Worm (Caenorhabditis elegans): ENCODE measurements around the gene paa-1.

The paa-1 gene

ce11 chrIII:5478824-5479368 lies 28.4 kb downstream of the paa-1 start, which contains the start of the genes R02F2.6 and R02F2.5:
Gene R02F2.6, minus strand, starts transcription at chrIII:5478924.
Gene R02F2.5, plus strand, starts transcription at chrIII:5479318.
- TF ChIP-seq med-1 (GFP tag; optimal IDR thresholded peaks at IDR 0.05; ENCODE audit: insufficient read depth) (no peak), flt-1 (GFP tag; IDR thresholded peaks at IDR 0.05) (no peak), tab-1 (GFP tag; IDR thresholded peaks at IDR 0.05) (no peak), klf-2 (GFP tag; conservative IDR thresholded peaks at IDR 0.05) (no peak), cog-1 (tag; optimal IDR thresholded peaks at IDR 0.05) (no peak), ztf-29 (GFP tag; IDR thresholded peaks at IDR 0.05) (no peak), T22C8.4 (GFP tag; IDR thresholded peaks at IDR 0.05) (no peak), ztf-23 (GFP tag; IDR thresholded peaks at IDR 0.05) (no peak), ref-1 (GFP tag; conservative IDR thresholded peaks at IDR 0.05) (no peak)

- no peak for TF ChIP-seq ref-1 (GFP tag; conservative IDR thresholded peaks at IDR 0.05)
- TF ChIP-seq T22C8.4 (GFP tag; IDR thresholded peaks at IDR 0.05): peak; percentile 74
Measured at ce11 chrIII:5479493-5480167, 29.1 kb downstream of the paa-1 start.

- TF ChIP-seq T22C8.4 (GFP tag; IDR thresholded peaks at IDR 0.05): no peak
- TF ChIP-seq ztf-29 (GFP tag; IDR thresholded peaks at IDR 0.05): no peak
- no peak for TF ChIP-seq med-1 (GFP tag; optimal IDR thresholded peaks at IDR 0.05; ENCODE audit: insufficient read depth)
- TF ChIP-seq tab-1 (GFP tag; IDR thresholded peaks at IDR 0.05): no peak
- TF ChIP-seq flt-1 (GFP tag; IDR thresholded peaks at IDR 0.05): no peak
- no peak for TF ChIP-seq ztf-23 (GFP tag; IDR thresholded peaks at IDR 0.05)
- TF ChIP-seq ref-1 (GFP tag; conservative IDR thresholded peaks at IDR 0.05): no peak
- TF ChIP-seq cog-1 (tag; optimal IDR thresholded peaks at IDR 0.05): no peak
- no peak for TF ChIP-seq klf-2 (GFP tag; conservative IDR thresholded peaks at IDR 0.05)
Measured at ce11 chrIII:5483738-5484315, 33.3 kb downstream of the paa-1 start, which contains the start of the genes R02F2.7 and R02F2.4. Gene R02F2.7, minus strand, starts transcription at chrIII:5483773. Gene R02F2.4, plus strand, starts transcription at chrIII:5484289.

ce11 chrIII:5486345-5486744 lies 35.8 kb downstream of the paa-1 start:
- TF ChIP-seq ztf-23 (GFP tag; IDR thresholded peaks at IDR 0.05) (no peak), tab-1 (GFP tag; IDR thresholded peaks at IDR 0.05) (no peak), flt-1 (GFP tag; IDR thresholded peaks at IDR 0.05) (no peak), klf-2 (GFP tag; conservative IDR thresholded peaks at IDR 0.05) (no peak)

ce11 chrIII:5487087-5487603 lies 36.6 kb downstream of the paa-1 start, which contains the start of gene osg-1:
Gene osg-1, plus strand, starts transcription at chrIII:5487553.
- no peak for TF ChIP-seq klf-2 (GFP tag; conservative IDR thresholded peaks at IDR 0.05)
- no peak for TF ChIP-seq T22C8.4 (GFP tag; IDR thresholded peaks at IDR 0.05)
- TF ChIP-seq flt-1 (GFP tag; IDR thresholded peaks at IDR 0.05): no peak
- no peak for TF ChIP-seq med-1 (GFP tag; optimal IDR thresholded peaks at IDR 0.05; ENCODE audit: insufficient read depth)
- no peak for TF ChIP-seq cog-1 (tag; optimal IDR thresholded peaks at IDR 0.05)
- TF ChIP-seq tab-1 (GFP tag; IDR thresholded peaks at IDR 0.05): no peak
- no peak for TF ChIP-seq ztf-23 (GFP tag; IDR thresholded peaks at IDR 0.05)
- TF ChIP-seq ref-1 (GFP tag; conservative IDR thresholded peaks at IDR 0.05): no peak
- TF ChIP-seq ztf-29 (GFP tag; IDR thresholded peaks at IDR 0.05): no peak

- TF ChIP-seq ref-1 (GFP tag; conservative IDR thresholded peaks at IDR 0.05) (no peak), ztf-23 (GFP tag; IDR thresholded peaks at IDR 0.05) (no peak), flt-1 (GFP tag; IDR thresholded peaks at IDR 0.05) (no peak), med-1 (GFP tag; optimal IDR thresholded peaks at IDR 0.05; ENCODE audit: insufficient read depth) (no peak), cog-1 (tag; optimal IDR thresholded peaks at IDR 0.05) (no peak), tab-1 (GFP tag; IDR thresholded peaks at IDR 0.05) (no peak), T22C8.4 (GFP tag; IDR thresholded peaks at IDR 0.05) (no peak), ztf-29 (GFP tag; IDR thresholded peaks at IDR 0.05) (no peak), klf-2 (GFP tag; conservative IDR thresholded peaks at IDR 0.05) (no peak)
Measured at ce11 chrIII:5495168-5495567, 44.6 kb downstream of the paa-1 start, which contains the start of gene R02F2.8. Gene R02F2.8, minus strand, starts transcription at chrIII:5495268.

- TF ChIP-seq flt-1 (GFP tag; IDR thresholded peaks at IDR 0.05): 0 out of 2 replicates have a peak, but pooled peaks have one; percentile 36
- TF ChIP-seq ref-1 (GFP tag; conservative IDR thresholded peaks at IDR 0.05): no peak
- no peak for TF ChIP-seq T22C8.4 (GFP tag; IDR thresholded peaks at IDR 0.05)
Measured at ce11 chrIII:5498973-5499372, 48.4 kb downstream of the paa-1 start, which contains the start of gene R02F2.9. Gene R02F2.9, plus strand, starts transcription at chrIII:5499190.

ce11 chrIII:5499942-5500341 lies 49.4 kb downstream of the paa-1 start:
- no peak for TF ChIP-seq ztf-29 (GFP tag; IDR thresholded peaks at IDR 0.05)

ce11 chrIII:5500732-5501131 lies 50.2 kb downstream of the paa-1 start:
- TF ChIP-seq ztf-29 (GFP tag; IDR thresholded peaks at IDR 0.05) (no peak), klf-2 (GFP tag; conservative IDR thresholded peaks at IDR 0.05) (no peak), tab-1 (GFP tag; IDR thresholded peaks at IDR 0.05) (no peak), ref-1 (GFP tag; conservative IDR thresholded peaks at IDR 0.05) (no peak), cog-1 (tag; optimal IDR thresholded peaks at IDR 0.05) (no peak)

Measured in whole organism, midembryonic.